Worm (Caenorhabditis elegans): ENCODE data around the gene gpch-1.

gpch-1 gene

DNA sequence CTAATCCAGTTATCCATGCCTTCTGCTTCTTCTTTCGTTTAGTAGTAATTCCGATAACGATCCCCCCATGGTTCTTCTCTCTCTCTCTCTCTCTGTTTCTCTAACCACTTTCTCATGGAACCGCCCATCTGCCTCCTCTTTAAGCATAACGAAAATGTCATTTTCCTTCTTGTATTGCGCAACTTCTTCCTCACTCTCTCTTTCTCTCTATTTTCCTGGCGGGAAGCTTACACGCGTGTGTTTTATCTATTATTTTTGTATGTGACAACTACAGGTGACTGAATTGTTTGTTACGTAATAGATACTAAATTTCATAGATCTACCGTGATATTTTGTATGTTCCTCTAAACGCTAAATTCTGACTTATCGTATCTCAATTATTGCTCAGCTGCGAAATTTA lies 17.9 kb upstream of the gpch-1 start:
- TF ChIP-seq pros-1 (tag; optimal IDR thresholded peaks at IDR 0.05) (no peak), ceh-19 (GFP tag; optimal IDR thresholded peaks at IDR 0.05) (no peak), ceh-22 (tag; optimal IDR thresholded peaks at IDR 0.05) (no peak), K09A11.1 (tag; optimal IDR thresholded peaks at IDR 0.05; ENCODE audit: insufficient read depth) (no peak), npax-4 (tag; optimal IDR thresholded peaks at IDR 0.05) (no peak), Y22D7AL.16 (tag; optimal IDR thresholded peaks at IDR 0.05) (no peak), elt-4 (tag; optimal IDR thresholded peaks at IDR 0.05) (no peak), ceh-9 (tag; optimal IDR thresholded peaks at IDR 0.05) (no peak), che-1 (tag; optimal IDR thresholded peaks at IDR 0.05) (no peak), lin-11 (tag; optimal IDR thresholded peaks at IDR 0.05) (no peak), ets-4 (tag; optimal IDR thresholded peaks at IDR 0.05) (no peak), ttx-3 (tag; optimal IDR thresholded peaks at IDR 0.05) (no peak), ceh-31 (tag; optimal IDR thresholded peaks at IDR 0.05) (no peak), unc-42 (tag; optimal IDR thresholded peaks at IDR 0.05) (no peak), ref-2 (tag; optimal IDR thresholded peaks at IDR 0.05) (no peak), C38D4.7 (GFP tag; optimal IDR thresholded peaks at IDR 0.05) (no peak), dve-1 (tag; optimal IDR thresholded peaks at IDR 0.05) (no peak)

DNA sequence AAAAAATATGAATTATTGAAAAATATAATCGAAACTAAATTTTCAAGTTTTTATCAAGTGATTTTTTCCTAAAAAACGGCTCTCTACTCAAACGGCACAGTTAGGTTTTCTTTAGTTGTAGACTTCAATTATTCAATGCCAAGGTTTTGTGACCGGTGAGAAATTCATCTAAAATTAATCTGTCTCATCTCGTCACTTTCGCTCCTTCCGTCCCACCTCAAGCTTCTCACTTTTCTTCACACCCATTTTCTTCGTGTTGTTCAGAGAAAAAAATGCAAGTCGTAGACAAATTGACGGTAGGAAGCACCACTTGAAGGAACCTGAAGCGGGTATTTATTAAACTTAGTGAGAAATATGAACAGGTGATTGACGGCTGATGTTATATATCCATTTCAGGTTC lies 17.0 kb upstream of the gpch-1 start:
- TF ChIP-seq unc-42 (tag; optimal IDR thresholded peaks at IDR 0.05) (no peak), odd-2 (tag; optimal IDR thresholded peaks at IDR 0.05) (no peak), pag-3 (tag; optimal IDR thresholded peaks at IDR 0.05; ENCODE audit: borderline replicate concordance) (no peak), madf-2 (tag; optimal IDR thresholded peaks at IDR 0.05) (no peak), unc-55 (GFP tag; optimal IDR thresholded peaks at IDR 0.05) (no peak), C08G9.2 (tag; optimal IDR thresholded peaks at IDR 0.05) (no peak), ceh-48 (tag; optimal IDR thresholded peaks at IDR 0.05) (no peak), ceh-6 (GFP tag; optimal IDR thresholded peaks at IDR 0.05) (no peak), hlh-6 (tag; optimal IDR thresholded peaks at IDR 0.05) (no peak), T23F11.4 (GFP tag; optimal IDR thresholded peaks at IDR 0.05) (no peak), tbx-7 (tag; optimal IDR thresholded peaks at IDR 0.05) (no peak), ceh-22 (tag; optimal IDR thresholded peaks at IDR 0.05) (no peak)

DNA sequence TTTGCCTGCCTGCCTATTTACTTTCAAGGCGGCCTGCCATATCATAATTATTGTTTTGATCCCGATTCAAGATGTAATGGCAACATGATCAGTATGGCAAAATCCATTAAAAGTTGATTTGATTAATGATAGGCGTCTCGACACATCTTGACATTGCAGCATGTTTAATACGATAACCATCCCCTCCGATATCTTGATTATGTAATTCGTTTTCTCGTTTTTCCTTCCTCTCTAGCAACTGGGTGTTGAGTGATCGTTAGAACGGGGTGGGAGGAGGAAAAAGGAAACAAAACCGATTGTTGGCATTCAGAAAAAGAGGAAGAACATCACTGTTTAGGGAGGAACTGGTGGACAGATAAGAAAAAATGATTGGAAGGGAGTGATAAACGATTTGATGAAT lies 16.4 kb upstream of the gpch-1 start:
- TF ChIP-seq hlh-13 (GFP tag; optimal IDR thresholded peaks at IDR 0.05) (no peak), pqm-1 (tag; optimal IDR thresholded peaks at IDR 0.05) (no peak), lin-11 (tag; optimal IDR thresholded peaks at IDR 0.05) (no peak), tbx-7 (tag; optimal IDR thresholded peaks at IDR 0.05) (no peak), hlh-30 (tag; optimal IDR thresholded peaks at IDR 0.05; ENCODE audit: insufficient read depth) (no peak), dve-1 (tag; optimal IDR thresholded peaks at IDR 0.05) (no peak), pat-9 (tag; optimal IDR thresholded peaks at IDR 0.05) (no peak), ceh-19 (GFP tag; optimal IDR thresholded peaks at IDR 0.05) (no peak), npax-4 (tag; optimal IDR thresholded peaks at IDR 0.05) (no peak), ceh-30 (tag; optimal IDR thresholded peaks at IDR 0.05) (no peak), C08G9.2 (tag; optimal IDR thresholded peaks at IDR 0.05) (no peak), fkh-6 (tag; optimal IDR thresholded peaks at IDR 0.05) (no peak), ttx-3 (tag; optimal IDR thresholded peaks at IDR 0.05) (no peak), hlh-15 (tag; optimal IDR thresholded peaks at IDR 0.05) (no peak), unc-42 (tag; optimal IDR thresholded peaks at IDR 0.05) (no peak), F13H6.1 (tag; optimal IDR thresholded peaks at IDR 0.05) (no peak), T23F11.4 (GFP tag; optimal IDR thresholded peaks at IDR 0.05) (no peak), pag-3 (tag; optimal IDR thresholded peaks at IDR 0.05; ENCODE audit: borderline replicate concordance) (no peak), sox-2 (GFP tag; IDR thresholded peaks at IDR 0.05) (no peak)

DNA sequence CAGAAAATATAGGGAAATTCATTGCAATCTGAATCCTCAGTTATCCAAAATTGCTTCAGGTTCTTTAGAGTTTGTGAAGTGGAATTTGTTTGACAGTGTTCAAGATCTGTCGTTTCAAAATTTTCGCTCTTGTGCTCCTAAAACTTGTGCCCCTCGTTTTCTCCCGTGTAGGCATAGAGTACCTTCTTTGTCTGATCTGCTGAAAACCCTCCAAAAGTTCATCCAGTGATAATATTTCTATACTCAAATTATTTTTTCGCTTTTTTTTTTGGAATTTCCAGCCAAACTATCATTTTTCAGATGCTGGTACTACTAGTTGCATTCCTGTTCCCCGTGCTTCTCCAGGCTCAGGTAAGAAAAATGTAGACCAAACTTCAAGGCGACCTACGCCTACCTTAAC lies 13.9 kb upstream of the gpch-1 start, which contains the start of gene R07E5.4:
TSS of gene R07E5.4 (plus strand) at position 301 of the 400 bp plus-strand sequence.
- no peak for TF ChIP-seq tbx-2 (tag; optimal IDR thresholded peaks at IDR 0.05)
- no peak for TF ChIP-seq pag-3 (tag; optimal IDR thresholded peaks at IDR 0.05; ENCODE audit: borderline replicate concordance)
- TF ChIP-seq ceh-24 (tag; optimal IDR thresholded peaks at IDR 0.05), result no peak
- no peak for TF ChIP-seq hlh-30 (tag; optimal IDR thresholded peaks at IDR 0.05; ENCODE audit: insufficient read depth)
- TF ChIP-seq hlh-13 (GFP tag; optimal IDR thresholded peaks at IDR 0.05), result no peak
- no peak for TF ChIP-seq syd-9 (tag; optimal IDR thresholded peaks at IDR 0.05)
- TF ChIP-seq lin-11 (tag; optimal IDR thresholded peaks at IDR 0.05), result no peak
- no peak for TF ChIP-seq unc-42 (tag; optimal IDR thresholded peaks at IDR 0.05)
- no peak for TF ChIP-seq pha-2 (tag; optimal IDR thresholded peaks at IDR 0.05)
- TF ChIP-seq C08G9.2 (tag; optimal IDR thresholded peaks at IDR 0.05), result no peak

Measured in whole organism, late embryonic.